Fruit fly (Drosophila melanogaster): ENCODE measurements around the gene CG5388.

- no peak for TF ChIP-seq psq (optimal IDR thresholded peaks at IDR 0.05)
- no peak for TF ChIP-seq usp (GFP tag; optimal IDR thresholded peaks at IDR 0.05)
- TF ChIP-seq pan (optimal IDR thresholded peaks at IDR 0.05), result no peak
Measured at dm6 chr3R:22362218-22362907, 22.3 kb upstream of the CG5388 start, which contains the start of the genes JMJD6, CG7071 and Muted.
